Worm (Caenorhabditis elegans): Measurements from ENCODE around the gene K07E3.1.
A peak's percentile ranks its signal among the peaks of the same experiment; 100 is the strongest.

DNA sequence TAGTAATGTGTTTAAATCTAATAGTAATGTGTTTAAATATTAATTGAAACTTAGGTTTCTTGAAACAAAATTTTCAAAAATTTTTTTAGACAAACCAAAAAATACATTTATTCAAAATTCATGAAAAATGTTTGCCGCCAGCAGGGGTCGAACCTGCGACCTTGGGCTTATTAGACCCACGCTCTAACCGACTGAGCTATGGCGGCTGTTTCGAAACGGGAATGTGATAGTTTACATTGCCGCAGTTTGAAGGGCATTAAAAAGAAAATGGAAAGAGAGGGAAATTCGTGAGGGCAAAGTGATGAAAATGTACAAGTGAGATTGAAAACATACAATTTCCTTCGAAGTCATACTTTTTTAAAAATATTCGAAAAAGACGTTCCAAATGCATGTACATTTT lies 46.3 kb downstream of the K07E3.1 start:
- TF ChIP-seq nhr-25 (tag; optimal IDR thresholded peaks at IDR 0.05) (peak; percentile 61), ama-1 (optimal IDR thresholded peaks at IDR 0.05) (no peak), nhr-76 (tag; optimal IDR thresholded peaks at IDR 0.05) (no peak), nhr-12 (tag; optimal IDR thresholded peaks at IDR 0.05) (no peak), pha-4 (tag; optimal IDR thresholded peaks at IDR 0.05) (peak; percentile 32)
